Worm (Caenorhabditis elegans): ENCODE results near the gene C17H11.1.

Gene C17H11.1

DNA sequence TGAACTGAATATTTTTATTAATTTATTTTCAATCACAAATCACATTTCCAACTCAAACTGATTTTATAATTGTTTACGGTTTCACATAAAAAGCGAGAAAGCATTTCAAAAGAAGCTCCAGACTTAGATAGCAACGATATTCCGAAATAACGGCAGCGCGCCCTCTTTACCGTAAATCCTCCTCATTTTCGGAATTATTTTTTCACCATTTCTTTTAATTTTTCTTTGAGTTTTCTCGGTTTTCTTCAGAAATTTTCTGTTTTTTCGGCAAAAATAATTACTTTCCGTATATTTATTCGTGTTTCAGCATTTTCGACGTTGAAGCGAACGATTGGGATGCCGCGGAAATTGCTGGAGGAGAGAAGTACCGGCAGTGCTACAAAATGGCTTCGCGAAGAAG is 26.3 kb upstream of the C17H11.1 start, which contains the start of gene C02B8.1:
TSS of gene C02B8.1 (plus strand) at position 301 of the 400 bp plus-strand sequence.
- no peak for TF ChIP-seq snpc-4 (tag; optimal IDR thresholded peaks at IDR 0.05)
- no peak for TF ChIP-seq R02D3.7 (tag; optimal IDR thresholded peaks at IDR 0.05)
- TF ChIP-seq ztf-11 (tag; optimal IDR thresholded peaks at IDR 0.05) = no peak
- no peak for TF ChIP-seq crh-2 (tag; optimal IDR thresholded peaks at IDR 0.05)
- TF ChIP-seq ZK546.5 (tag; optimal IDR thresholded peaks at IDR 0.05) = no peak
- TF ChIP-seq sem-4 (tag; optimal IDR thresholded peaks at IDR 0.05) = no peak
- TF ChIP-seq ceh-16 (tag; optimal IDR thresholded peaks at IDR 0.05) = no peak
- TF ChIP-seq ztf-4 (tag; optimal IDR thresholded peaks at IDR 0.05) = no peak
- TF ChIP-seq nhr-129 (tag; optimal IDR thresholded peaks at IDR 0.05) = no peak
- no peak for TF ChIP-seq nhr-77 (tag; optimal IDR thresholded peaks at IDR 0.05)
- TF ChIP-seq nhr-237 (tag; optimal IDR thresholded peaks at IDR 0.05) = no peak
- TF ChIP-seq ceh-82 (tag; optimal IDR thresholded peaks at IDR 0.05) = no peak
- TF ChIP-seq fos-1 (tag; optimal IDR thresholded peaks at IDR 0.05) = no peak
- TF ChIP-seq unc-39 (tag; optimal IDR thresholded peaks at IDR 0.05) = no peak
- TF ChIP-seq elt-3 (tag; optimal IDR thresholded peaks at IDR 0.05) = no peak
- no peak for TF ChIP-seq unc-62 (GFP tag; optimal IDR thresholded peaks at IDR 0.05)
- TF ChIP-seq nhr-25 (tag; optimal IDR thresholded peaks at IDR 0.05) = no peak

DNA sequence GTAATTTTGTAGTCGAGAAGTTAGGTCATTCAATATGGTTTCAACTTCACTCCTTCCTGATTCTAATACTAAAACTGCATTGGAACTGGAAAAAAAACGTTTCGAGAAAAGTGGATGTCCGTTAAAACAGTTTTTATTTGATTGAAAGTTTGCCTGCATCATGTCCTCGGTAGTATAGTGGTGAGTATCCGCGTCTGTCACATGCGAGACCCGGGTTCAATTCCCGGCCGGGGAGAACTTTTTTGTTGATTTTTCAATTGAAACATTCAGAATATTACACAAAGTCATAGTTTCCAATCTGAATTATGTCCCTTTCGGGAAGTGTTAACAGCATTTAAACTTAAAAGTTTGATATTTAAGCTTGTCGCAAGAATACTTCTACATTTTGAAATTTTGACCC is 24.7 kb upstream of the C17H11.1 start:
- TF ChIP-seq lin-39 (tag; optimal IDR thresholded peaks at IDR 0.05) (no peak), nhr-11 (tag; optimal IDR thresholded peaks at IDR 0.05) (no peak), blmp-1 (tag; optimal IDR thresholded peaks at IDR 0.05; ENCODE audit: insufficient read depth) (no peak), egl-27 (tag; optimal IDR thresholded peaks at IDR 0.05) (no peak), Y55F3AM.14 (GFP tag; optimal IDR thresholded peaks at IDR 0.05) (no peak), ztf-11 (tag; optimal IDR thresholded peaks at IDR 0.05) (no peak), lsy-2 (tag; optimal IDR thresholded peaks at IDR 0.05) (no peak), nhr-12 (tag; optimal IDR thresholded peaks at IDR 0.05) (no peak), nhr-6 (tag; optimal IDR thresholded peaks at IDR 0.05) (no peak), alr-1 (tag; optimal IDR thresholded peaks at IDR 0.05) (no peak), unc-39 (tag; optimal IDR thresholded peaks at IDR 0.05) (no peak)

DNA sequence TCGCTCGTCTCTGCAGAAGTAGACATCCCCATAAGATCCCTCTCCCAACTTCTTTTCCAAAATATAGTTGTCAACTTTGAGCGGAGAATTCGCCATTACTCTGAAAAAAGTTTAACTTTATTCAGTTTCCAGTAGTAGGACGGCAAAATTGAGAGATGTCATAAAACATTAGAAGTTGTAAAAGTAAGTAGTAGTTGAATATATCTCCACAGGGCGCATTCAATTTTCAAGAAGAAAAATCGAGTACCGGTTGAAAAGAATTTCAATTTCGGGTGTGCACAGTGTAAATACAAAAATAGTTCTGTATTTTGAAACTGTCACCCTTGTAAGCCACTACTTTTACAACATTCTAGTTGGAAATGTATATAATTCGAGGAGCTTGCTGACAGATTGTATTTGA is 23.1 kb upstream of the C17H11.1 start, which contains the start of gene F22F1.2:
TSS of gene F22F1.2 (minus strand) at position 101 of the 400 bp plus-strand sequence.
- TF ChIP-seq blmp-1 (tag; optimal IDR thresholded peaks at IDR 0.05; ENCODE audit: insufficient read depth) (no peak), nhr-12 (tag; optimal IDR thresholded peaks at IDR 0.05) (no peak), nhr-10 (tag; optimal IDR thresholded peaks at IDR 0.05) (no peak), ama-1 (optimal IDR thresholded peaks at IDR 0.05) (no peak), nhr-23 (tag; optimal IDR thresholded peaks at IDR 0.05) (no peak), nhr-129 (tag; optimal IDR thresholded peaks at IDR 0.05) (no peak), nhr-6 (tag; optimal IDR thresholded peaks at IDR 0.05) (no peak), ceh-82 (tag; optimal IDR thresholded peaks at IDR 0.05) (no peak), lin-39 (tag; optimal IDR thresholded peaks at IDR 0.05) (no peak), peb-1 (tag; optimal IDR thresholded peaks at IDR 0.05) (no peak), lin-13 (GFP tag; optimal IDR thresholded peaks at IDR 0.05) (no peak), crh-2 (tag; optimal IDR thresholded peaks at IDR 0.05) (no peak), skn-1 (tag; optimal IDR thresholded peaks at IDR 0.05) (no peak)

DNA sequence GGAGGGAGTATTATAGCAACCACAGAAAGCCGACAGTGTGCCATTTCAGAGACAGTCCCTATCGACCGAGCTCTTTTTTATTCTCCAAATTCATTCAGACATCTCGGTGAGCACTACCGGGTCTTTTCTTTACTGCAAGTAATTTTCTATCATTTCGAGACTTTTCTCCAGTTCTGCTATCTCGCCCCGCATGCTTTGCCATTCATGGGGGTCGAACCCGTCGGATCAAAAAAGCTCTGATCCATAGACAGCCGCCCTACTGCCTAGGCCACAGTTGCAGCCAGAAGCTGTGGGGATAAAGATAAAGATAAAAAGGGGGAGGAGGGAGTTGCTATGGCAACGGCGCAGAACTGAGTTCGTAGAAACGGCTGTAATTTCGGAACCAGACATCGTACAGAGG is 22.3 kb upstream of the C17H11.1 start:
- TF ChIP-seq nhr-129 (tag; optimal IDR thresholded peaks at IDR 0.05) = no peak
- TF ChIP-seq lin-11 (tag; optimal IDR thresholded peaks at IDR 0.05) = peak; percentile 13

DNA sequence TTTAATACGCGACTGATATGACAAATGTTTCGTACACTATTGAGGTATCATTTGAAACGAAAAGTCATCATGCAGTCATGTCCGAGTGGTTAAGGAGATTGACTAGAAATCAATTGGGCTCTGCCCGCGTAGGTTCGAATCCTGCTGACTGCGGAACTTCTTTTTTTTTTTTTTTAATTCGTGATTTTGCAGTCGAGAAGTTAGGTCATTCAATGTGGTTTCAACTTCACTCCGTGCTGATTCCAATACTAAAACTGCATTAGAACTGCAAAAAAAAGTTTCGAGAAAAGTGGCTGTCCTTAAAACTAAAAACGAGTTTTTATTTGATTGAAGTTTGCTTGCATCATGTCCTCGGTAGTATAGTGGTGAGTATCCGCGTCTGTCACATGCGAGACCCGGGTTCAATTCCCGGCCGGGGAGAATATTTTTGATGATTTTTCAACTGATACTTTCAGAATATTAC is 19.3 kb upstream of the C17H11.1 start:
- TF ChIP-seq nhr-129 (tag; optimal IDR thresholded peaks at IDR 0.05) (peak; percentile 34), crh-2 (tag; optimal IDR thresholded peaks at IDR 0.05) (peak; percentile 45), unc-55 (GFP tag; optimal IDR thresholded peaks at IDR 0.05) (peak; percentile 24), fos-1 (tag; optimal IDR thresholded peaks at IDR 0.05) (peak; percentile 2), sma-3 (GFP tag; optimal IDR thresholded peaks at IDR 0.05) (peak; percentile 39)

Data from whole organism, L2 larva.